Worm (Caenorhabditis elegans) whole organism, L4/young adult: ENCODE measurements around the gene T05A7.1.

Source experiments
- W03F9.2 ChIP-seq: fragments of 150-350 bp; optimal IDR thresholded peaks from 2 replicates; lab custom pipeline; 2014; ENCODE audit warnings: missing biosample characterization, missing genetic modification characterization
- dao-5 ChIP-seq: sonication (generic microtip); optimal IDR thresholded peaks from 2 replicates; lab custom pipeline; 2016; ENCODE audit warnings: missing genotype, missing genetic modification characterization, moderate library complexity, missing compliant biosample characterization
- him-1 ChIP-seq: sonication (generic microtip); optimal IDR thresholded peaks from 2 replicates; lab custom pipeline; 2016; ENCODE audit warnings: missing genotype, missing genetic modification reagents, missing genetic modification characterization, missing compliant biosample characterization

DNA sequence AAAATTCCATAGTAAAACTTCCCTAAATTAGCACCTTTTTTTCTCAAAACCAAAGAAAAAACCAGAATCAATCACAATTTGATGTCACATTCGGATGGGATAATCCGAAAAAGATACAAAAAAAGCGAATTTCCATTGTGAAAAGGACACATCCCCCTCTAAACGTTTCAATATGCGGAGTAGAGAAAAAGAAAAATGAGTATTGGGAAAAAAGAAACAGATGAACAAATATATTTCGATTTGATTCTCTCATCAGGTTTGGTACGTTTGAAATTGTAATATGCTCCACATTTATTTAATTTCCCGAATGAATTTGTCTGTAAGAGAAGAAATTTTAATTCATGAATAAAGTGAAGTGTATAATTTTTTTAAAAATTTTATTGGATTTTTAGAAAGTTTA, 19.8 kb upstream of the T05A7.1 start:
- TF ChIP-seq him-1 (tag; lab: Kevin White, UChicago) (no peak), dao-5 (tag; lab: Kevin White, UChicago) (no peak), W03F9.2 (no peak)
